Worm (Caenorhabditis elegans): ENCODE data around the gene srsx-13.

ce11 chrV:4969503-4969902 lies 13.5 kb downstream of the srsx-13 start:
- no peak for TF ChIP-seq ceh-16 (tag; optimal IDR thresholded peaks at IDR 0.05)
- TF ChIP-seq elt-2 (tag; optimal IDR thresholded peaks at IDR 0.05): no peak
- no peak for TF ChIP-seq elt-3 (tag; optimal IDR thresholded peaks at IDR 0.05)
- TF ChIP-seq zag-1 (tag; optimal IDR thresholded peaks at IDR 0.05): no peak

Measured in whole organism, L3 larva.